Worm (Caenorhabditis elegans) whole organism, L4/young adult: ENCODE data around the gene srw-89.

Experiments
- dao-5 ChIP-seq: sonication (generic microtip); optimal IDR thresholded peaks from 2 replicates; lab custom pipeline; 2016; ENCODE audit warnings: missing genotype, missing genetic modification characterization, moderate library complexity, missing compliant biosample characterization
- him-1 ChIP-seq: sonication (generic microtip); optimal IDR thresholded peaks from 2 replicates; lab custom pipeline; 2016; ENCODE audit warnings: missing genotype, missing genetic modification reagents, missing genetic modification characterization, missing compliant biosample characterization

- no peak for TF ChIP-seq dao-5 (tag; lab: Kevin White, UChicago)
- TF ChIP-seq him-1 (tag; lab: Kevin White, UChicago), result no peak
Measured at ce11 chrV:3981680-3982079, 35.2 kb upstream of the srw-89 start, which contains the start of gene nlp-30.
